Worm (Caenorhabditis elegans): ENCODE results near the gene nonu-1.
A peak's percentile ranks its signal among the peaks of the same experiment; 100 is the strongest.

Gene nonu-1

ce11 chrIII:4809526-4810153 is 40.1 kb downstream of the nonu-1 start, which contains the start of gene pal-1:
Gene pal-1, minus strand, starts transcription at chrIII:4809576.
- TF ChIP-seq ceh-14 (tag; optimal IDR thresholded peaks at IDR 0.05) (no peak), unc-42 (tag; optimal IDR thresholded peaks at IDR 0.05) (no peak), ceh-48 (tag; optimal IDR thresholded peaks at IDR 0.05) (no peak), pha-4 (tag; optimal IDR thresholded peaks at IDR 0.05) (no peak), sox-4 (tag; optimal IDR thresholded peaks at IDR 0.05) (no peak), elt-4 (tag; optimal IDR thresholded peaks at IDR 0.05) (no peak), eyg-1 (tag; optimal IDR thresholded peaks at IDR 0.05) (no peak), ztf-16 (tag; optimal IDR thresholded peaks at IDR 0.05) (no peak), che-1 (tag; optimal IDR thresholded peaks at IDR 0.05) (no peak), ceh-31 (tag; optimal IDR thresholded peaks at IDR 0.05) (no peak), mec-3 (tag; optimal IDR thresholded peaks at IDR 0.05; ENCODE audit: borderline replicate concordance) (no peak), dve-1 (tag; optimal IDR thresholded peaks at IDR 0.05) (no peak), npax-4 (tag; optimal IDR thresholded peaks at IDR 0.05) (no peak), fax-1 (tag; optimal IDR thresholded peaks at IDR 0.05) (no peak), C08G9.2 (tag; optimal IDR thresholded peaks at IDR 0.05) (no peak), ceh-22 (tag; optimal IDR thresholded peaks at IDR 0.05) (no peak), ama-1 (optimal IDR thresholded peaks at IDR 0.05) (no peak), K09A11.1 (tag; optimal IDR thresholded peaks at IDR 0.05; ENCODE audit: insufficient read depth) (no peak), tbx-2 (tag; optimal IDR thresholded peaks at IDR 0.05) (no peak), ttx-3 (tag; optimal IDR thresholded peaks at IDR 0.05) (no peak)

- TF ChIP-seq ceh-30 (tag; optimal IDR thresholded peaks at IDR 0.05), result no peak
- peak; percentile 85 for TF ChIP-seq nfya-1 (tag; optimal IDR thresholded peaks at IDR 0.05)
Measured at ce11 chrIII:4808089-4808488, 41.6 kb downstream of the nonu-1 start.

ce11 chrIII:4806345-4806744 is 43.4 kb downstream of the nonu-1 start:
- TF ChIP-seq ceh-22 (tag; optimal IDR thresholded peaks at IDR 0.05), result no peak
- no peak for TF ChIP-seq ceh-18 (tag; optimal IDR thresholded peaks at IDR 0.05)
- TF ChIP-seq T23F11.4 (GFP tag; optimal IDR thresholded peaks at IDR 0.05), result no peak
- no peak for TF ChIP-seq C38D4.7 (GFP tag; optimal IDR thresholded peaks at IDR 0.05)
- TF ChIP-seq pqm-1 (tag; optimal IDR thresholded peaks at IDR 0.05), result no peak
- TF ChIP-seq gmeb-2 (tag; optimal IDR thresholded peaks at IDR 0.05), result no peak
- TF ChIP-seq eyg-1 (tag; optimal IDR thresholded peaks at IDR 0.05), result no peak
- TF ChIP-seq hlh-13 (GFP tag; optimal IDR thresholded peaks at IDR 0.05), result no peak

ce11 chrIII:4802707-4803106 is 47.0 kb downstream of the nonu-1 start, which contains the start of gene metl-5:
Gene metl-5, plus strand, starts transcription at chrIII:4803007.
- TF ChIP-seq C38D4.7 (GFP tag; optimal IDR thresholded peaks at IDR 0.05), result no peak
- no peak for TF ChIP-seq hlh-13 (GFP tag; optimal IDR thresholded peaks at IDR 0.05)
- TF ChIP-seq gmeb-2 (tag; optimal IDR thresholded peaks at IDR 0.05), result no peak
- TF ChIP-seq ceh-45 (GFP tag; IDR thresholded peaks at IDR 0.05), result no peak
- no peak for TF ChIP-seq pat-9 (tag; optimal IDR thresholded peaks at IDR 0.05)
- TF ChIP-seq lim-6 (tag; optimal IDR thresholded peaks at IDR 0.05), result no peak
- no peak for TF ChIP-seq che-1 (tag; optimal IDR thresholded peaks at IDR 0.05)
- no peak for TF ChIP-seq ceh-24 (tag; optimal IDR thresholded peaks at IDR 0.05)
- TF ChIP-seq npax-4 (tag; optimal IDR thresholded peaks at IDR 0.05), result no peak
- TF ChIP-seq dmd-4 (tag; optimal IDR thresholded peaks at IDR 0.05; ENCODE audit: borderline replicate concordance), result no peak
- TF ChIP-seq ahr-1 (tag; optimal IDR thresholded peaks at IDR 0.05), result no peak
- no peak for TF ChIP-seq nhr-11 (tag; optimal IDR thresholded peaks at IDR 0.05)
- no peak for TF ChIP-seq unc-86 (tag; optimal IDR thresholded peaks at IDR 0.05)
- TF ChIP-seq fkh-6 (tag; optimal IDR thresholded peaks at IDR 0.05), result no peak
- no peak for TF ChIP-seq ceh-18 (tag; optimal IDR thresholded peaks at IDR 0.05)
- TF ChIP-seq unc-3 (GFP tag; conservative IDR thresholded peaks at IDR 0.05), result no peak
- no peak for TF ChIP-seq unc-3 (tag; optimal IDR thresholded peaks at IDR 0.05)
- TF ChIP-seq lin-11 (tag; optimal IDR thresholded peaks at IDR 0.05), result no peak
